Fruit fly (Drosophila melanogaster): ENCODE data around the gene CG9368.

CG9368 gene

DNA sequence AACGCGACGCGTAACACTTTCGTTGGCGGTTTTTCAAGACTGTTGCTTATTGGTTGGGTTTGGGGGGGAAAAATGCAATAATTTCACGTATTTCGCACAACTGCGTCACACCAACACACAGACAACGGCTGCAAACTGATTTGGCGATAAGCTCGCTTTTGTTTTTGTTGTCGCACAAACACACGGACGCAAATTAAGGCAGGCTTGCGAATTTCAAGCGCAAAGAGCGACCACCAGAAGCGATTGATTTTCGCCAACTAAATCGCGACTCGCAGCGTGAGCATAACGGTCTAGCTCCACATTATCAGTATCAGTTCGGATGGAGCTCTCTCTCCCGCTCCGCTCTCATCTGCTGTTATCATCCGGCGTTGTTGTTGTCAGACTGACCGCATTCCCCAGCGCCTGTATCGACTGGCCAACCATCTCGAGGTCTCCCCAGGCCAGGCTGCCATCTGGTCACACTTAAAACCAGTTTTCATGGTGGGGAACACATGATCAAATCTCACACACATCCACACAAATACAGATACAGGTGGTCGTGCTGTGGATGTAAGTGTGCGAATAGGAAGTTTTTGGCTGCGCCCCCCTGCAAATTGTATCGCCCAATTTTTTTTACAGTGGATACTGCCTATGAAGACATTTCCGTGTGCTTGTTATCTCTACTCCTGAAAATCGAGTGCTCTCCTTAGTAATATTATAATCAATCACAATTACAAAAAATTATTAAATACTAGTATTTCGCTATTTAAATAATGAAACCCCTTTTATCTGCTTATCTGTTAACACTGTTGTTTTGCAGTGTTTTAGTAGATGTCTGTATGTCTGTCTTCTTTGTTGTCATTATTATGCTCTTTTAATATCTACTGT is 31.6 kb downstream of the CG9368 start (continued):
- TF ChIP-seq Sry-δ (GFP tag; optimal IDR thresholded peaks at IDR 0.05) (peak; percentile 4), mirr (GFP tag; optimal IDR thresholded peaks at IDR 0.05) (peak; percentile 59), CG12219 (GFP tag; optimal IDR thresholded peaks at IDR 0.05) (peak; percentile 44), onecut (GFP tag; IDR thresholded peaks at IDR 0.05) (no peak; the same call in 1 of the 2 replicates), Med (GFP tag) (peak; percentile 84), Ada2b (GFP tag; IDR thresholded peaks at IDR 0.05) (peak; percentile 79), toy (GFP tag; IDR thresholded peaks at IDR 0.05) (peak; percentile 26; the same call in 1 of the 2 replicates), nerfin-1 (tag; optimal IDR thresholded peaks at IDR 0.05) (no peak), CG5245 (GFP tag; optimal IDR thresholded peaks at IDR 0.05) (no peak), CG12744 (GFP tag; optimal IDR thresholded peaks at IDR 0.05) (peak; percentile 25), Xrp1 (GFP tag; IDR thresholded peaks at IDR 0.05) (peak; percentile 49; the same call in 1 of the 2 replicates), CG2875 (GFP tag; optimal IDR thresholded peaks at IDR 0.05) (no peak), tup (GFP tag; optimal IDR thresholded peaks at IDR 0.05) (no peak), CG14710 (tag; optimal IDR thresholded peaks at IDR 0.05) (no peak), CG15514 (GFP tag; optimal IDR thresholded peaks at IDR 0.05) (peak; percentile 64), Sin3A (optimal IDR thresholded peaks at IDR 0.05) (no peak), CG31388 (GFP tag; optimal IDR thresholded peaks at IDR 0.05) (no peak), CG6654 (GFP tag; optimal IDR thresholded peaks at IDR 0.05) (no peak), CG3281 (GFP tag; optimal IDR thresholded peaks at IDR 0.05) (peak; percentile 77), CG9817 (tag; optimal IDR thresholded peaks at IDR 0.05) (peak; percentile 56), sug (tag; optimal IDR thresholded peaks at IDR 0.05) (peak; percentile 100), sob (GFP tag; IDR thresholded peaks at IDR 0.05) (peak; percentile 69), exex (tag; optimal IDR thresholded peaks at IDR 0.05) (peak; percentile 44), CG6791 (GFP tag; IDR thresholded peaks at IDR 0.05; ENCODE audit: partially characterized antibody) (no peak), so (GFP tag; IDR thresholded peaks at IDR 0.05) (no peak), CG6854 (GFP tag; optimal IDR thresholded peaks at IDR 0.05) (peak; percentile 56), Ssrp (tag; optimal IDR thresholded peaks at IDR 0.05) (peak; percentile 3), Doc3 (GFP tag; IDR thresholded peaks at IDR 0.05; ENCODE audit: partially characterized antibody) (no peak), corto (GFP tag; optimal IDR thresholded peaks at IDR 0.05) (peak; percentile 53), CG7963 (GFP tag; IDR thresholded peaks at IDR 0.05; ENCODE audit: partially characterized antibody) (0 out of 3 replicates have a peak, but pooled peaks have one; percentile 11), CG1792 (GFP tag; optimal IDR thresholded peaks at IDR 0.05) (peak; percentile 20), wdn (GFP tag; IDR thresholded peaks at IDR 0.05) (peak; percentile 39; the same call in 1 of the 2 replicates), CG7556 (GFP tag; optimal IDR thresholded peaks at IDR 0.05) (peak; percentile 42), Hand (GFP tag; optimal IDR thresholded peaks at IDR 0.05) (peak; percentile 1), CG3407 (GFP tag; optimal IDR thresholded peaks at IDR 0.05) (no peak), HLH54F (GFP tag; optimal IDR thresholded peaks at IDR 0.05) (peak; percentile 60), CG8290 (GFP tag; optimal IDR thresholded peaks at IDR 0.05) (no peak), CG8290 (tag; optimal IDR thresholded peaks at IDR 0.05) (peak in 1 of 2 experiments; percentile 70), Neu2 (GFP tag; optimal IDR thresholded peaks at IDR 0.05; ENCODE audit: borderline replicate concordance) (no peak), Antp (GFP tag; optimal IDR thresholded peaks at IDR 0.05) (no peak), CG6683 (GFP tag; optimal IDR thresholded peaks at IDR 0.05) (no peak), Spps (tag; optimal IDR thresholded peaks at IDR 0.05) (no peak), D (optimal IDR thresholded peaks at IDR 0.05) (no peak), D (GFP tag; optimal IDR thresholded peaks at IDR 0.05) (no peak), HLH3B (GFP tag; IDR thresholded peaks at IDR 0.05) (peak; percentile 69), NK7.1 (GFP tag; optimal IDR thresholded peaks at IDR 0.05) (no peak), CG5953 (GFP tag; IDR thresholded peaks at IDR 0.05) (no peak), maf-S (GFP tag; optimal IDR thresholded peaks at IDR 0.05) (no peak), CG14965 (GFP tag; optimal IDR thresholded peaks at IDR 0.05; ENCODE audit: borderline replicate concordance) (no peak)
